Fruit fly (Drosophila melanogaster) whole organism: Measurements from ENCODE around the gene Tpst.

Experiments
- CG8478 ChIP-seq: fragments of >200 bp; optimal IDR thresholded peaks from 2 replicates; lab custom pipeline; 2018; ENCODE audit warnings: inconsistent platforms
- EcR ChIP-seq, 2 experiments: fragments of >200 bp; optimal IDR thresholded peaks; 2 replicates each; lab custom pipeline; 2017; ENCODE audit warnings: missing biosample characterization in 2 of 2, missing genetic modification characterization in 2 of 2, missing genetic modification reagents in 2 of 2
- pan ChIP-seq: fragments of >200 bp; optimal IDR thresholded peaks from 2 replicates; lab custom pipeline; 2017
- psq ChIP-seq: fragments of >200 bp; optimal IDR thresholded peaks from 2 replicates; lab custom pipeline; 2017
- usp ChIP-seq: fragments of >200 bp; optimal IDR thresholded peaks from 2 replicates; lab custom pipeline; 2017; ENCODE audit warnings: missing biosample characterization, missing genetic modification characterization, mixed read lengths

DNA sequence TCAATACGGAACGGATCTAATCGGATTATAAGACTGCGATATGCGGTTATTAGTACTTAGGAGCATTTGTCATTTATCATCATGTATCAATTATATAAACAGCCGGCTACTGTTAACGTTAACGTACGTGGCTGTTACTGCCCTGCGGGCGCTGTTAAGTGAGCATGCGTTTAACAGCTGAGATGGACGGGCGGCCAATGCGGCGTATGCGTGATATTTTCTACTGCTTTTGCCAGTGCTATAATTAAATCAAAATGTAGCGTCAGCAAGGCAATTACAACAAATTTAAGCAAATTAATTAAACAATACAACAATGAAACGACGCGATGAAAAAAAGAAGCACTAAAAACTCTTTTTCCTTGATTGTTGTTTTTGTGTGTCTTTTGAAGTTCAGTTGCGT lies 74.0 kb downstream of the Tpst start:
- TF ChIP-seq pan (lab: Kevin White, UChicago) (no peak), EcR (GFP tag; optimal IDR thresholded peaks at IDR 0.05; lab: Kevin White, UChicago) (no peak), usp (no peak), psq (lab: Kevin White, UChicago) (no peak), CG8478 (lab: Kevin White, UChicago) (no peak)
